Worm (Caenorhabditis elegans) whole organism, young adult: Measurements from ENCODE around the gene F32D8.1.

Source experiments
- C17E4.6 ChIP-seq: fragments of 200-800 bp; sonication (Bioruptor generic); IDR thresholded peaks from 2 replicates; pipeline ENCODE4 v1.3.6; 2022; ENCODE audit warnings: missing genetic modification reagents, missing genetic modification characterization, missing compliant biosample characterization
- F22D6.2 ChIP-seq: sonication (generic microtip); optimal IDR thresholded peaks from 2 replicates; lab custom pipeline; 2016; ENCODE audit warnings: mild to moderate bottlenecking, missing genetic modification characterization, missing compliant biosample characterization
- K12H6.12 ChIP-seq: fragments of 200-800 bp; sonication (Bioruptor generic); optimal IDR thresholded peaks from 2 replicates; lab custom pipeline; 2018; ENCODE audit warnings: mild to moderate bottlenecking, missing genetic modification characterization, missing compliant biosample characterization
- Y79H2A.3 ChIP-seq: fragments of 200-800 bp; sonication (Bioruptor generic); conservative IDR thresholded peaks from 2 replicates; pipeline ENCODE4 v1.3.6; 2022; ENCODE audit warnings: missing genetic modification reagents, missing genetic modification characterization, missing compliant biosample characterization
- ceh-27 ChIP-seq: fragments of 200-800 bp; sonication (Bioruptor generic); optimal IDR thresholded peaks from 2 replicates; lab custom pipeline; 2018; ENCODE audit warnings: mild to moderate bottlenecking, missing genetic modification characterization, moderate library complexity, missing compliant biosample characterization
- dpl-1 ChIP-seq: fragments of 150-350 bp; optimal IDR thresholded peaks from 2 replicates; lab custom pipeline; 2014; ENCODE audit warnings: missing biosample characterization, missing genetic modification reagents, missing genetic modification characterization
- egl-18 ChIP-seq: fragments of 200-800 bp; sonication (Bioruptor generic); IDR thresholded peaks from 2 replicates; pipeline ENCODE4 v1.3.6; 2022; ENCODE audit warnings: missing genetic modification reagents, missing genetic modification characterization, missing compliant biosample characterization
- egl-44 ChIP-seq: fragments of 200-800 bp; sonication (Bioruptor generic); IDR thresholded peaks from 2 replicates; pipeline ENCODE4 v1.3.6; 2022; ENCODE audit warnings: missing genetic modification reagents, missing genetic modification characterization, missing compliant biosample characterization
- fkh-3 ChIP-seq: sonication (generic microtip); optimal IDR thresholded peaks from 2 replicates; lab custom pipeline; 2016; ENCODE audit warnings: mild to moderate bottlenecking, missing genetic modification characterization, missing compliant biosample characterization
- hmg-1.2 ChIP-seq: fragments of 200-800 bp; sonication (Bioruptor generic); IDR thresholded peaks from 2 replicates; pipeline ENCODE4 v1.3.6; 2022; ENCODE audit warnings: missing genetic modification reagents, missing genetic modification characterization, missing compliant biosample characterization
- lin-54 ChIP-seq: fragments of 200-800 bp; sonication (Bioruptor generic); optimal IDR thresholded peaks from 2 replicates; lab custom pipeline; 2018; ENCODE audit warnings: mild to moderate bottlenecking, missing genetic modification characterization, missing compliant biosample characterization
- nhr-179 ChIP-seq: sonication (generic microtip); optimal IDR thresholded peaks from 2 replicates; lab custom pipeline; 2016; ENCODE audit warnings: mild to moderate bottlenecking, missing genetic modification characterization, missing compliant biosample characterization
- repo-1 ChIP-seq: sonication (generic microtip); optimal IDR thresholded peaks from 2 replicates; lab custom pipeline; 2017; ENCODE audit warnings: mild to moderate bottlenecking, missing genetic modification characterization, missing compliant biosample characterization
- tbx-9 ChIP-seq: sonication (generic microtip); optimal IDR thresholded peaks from 2 replicates; lab custom pipeline; 2016; ENCODE audit warnings: borderline replicate concordance, missing genetic modification characterization, inconsistent platforms, missing compliant biosample characterization

ce11 chrV:10858340-10858739 is 22.3 kb upstream of the F32D8.1 start:
- TF ChIP-seq dpl-1 (GFP tag; lab: Kevin White, UChicago) (no peak), egl-44 (0 out of 2 replicates have a peak, but pooled peaks have one; percentile 7), lin-54 (GFP tag; lab: Kevin White, UChicago) (peak; percentile 52), ceh-27 (GFP tag; lab: Kevin White, UChicago) (peak; percentile 72), egl-18 (GFP tag; lab: Robert Waterston, UW) (no peak), hmg-1.2 (GFP tag; lab: Robert Waterston, UW) (peak; percentile 50; the same call in 1 of the 2 replicates), fkh-3 (tag; lab: Kevin White, UChicago) (no peak), F22D6.2 (no peak), repo-1 (tag; lab: Kevin White, UChicago) (no peak), tbx-9 (tag; lab: Kevin White, UChicago) (no peak), nhr-179 (tag; lab: Kevin White, UChicago) (no peak), Y79H2A.3 (GFP tag; lab: Robert Waterston, UW) (no peak), C17E4.6 (GFP tag; lab: Robert Waterston, UW) (no peak), K12H6.12 (tag; lab: Kevin White, UChicago) (peak; percentile 86)
